Fruit fly (Drosophila melanogaster): ENCODE data around the gene beg.

DNA sequence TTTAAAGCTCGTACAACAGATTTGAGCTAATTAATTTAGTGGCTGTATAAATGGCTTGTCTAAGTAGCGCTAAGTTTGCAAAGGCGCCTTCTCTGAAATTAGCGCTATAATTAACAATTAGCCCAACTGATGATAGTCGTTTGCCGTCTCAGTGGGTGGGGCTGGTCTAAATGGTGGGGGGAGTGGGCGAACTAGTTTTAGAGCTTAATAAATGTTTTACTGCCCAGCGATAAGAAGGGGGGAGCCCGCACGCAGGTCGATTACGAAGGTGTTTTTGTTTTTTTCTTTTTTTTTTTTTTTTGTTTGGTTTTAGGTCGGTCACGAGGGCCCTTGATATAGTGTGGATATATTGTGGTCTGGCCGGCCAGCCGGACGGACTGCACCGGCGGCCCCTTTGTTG is 34.4 kb upstream of the beg start:
- TF ChIP-seq CG5245 (GFP tag; optimal IDR thresholded peaks at IDR 0.05): no peak
- TF ChIP-seq CG11247 (GFP tag; IDR thresholded peaks at IDR 0.05): no peak
- TF ChIP-seq hth (optimal IDR thresholded peaks at IDR 0.05): no peak
- no peak for TF ChIP-seq otp (GFP tag; IDR thresholded peaks at IDR 0.05)

Measured in whole organism, embryonic.